Worm (Caenorhabditis elegans) whole organism, L3 larva: ENCODE data around the gene C35A5.5.

Experiments
- R02D3.7 ChIP-seq: fragments of 150-350 bp; optimal IDR thresholded peaks from 2 replicates; lab custom pipeline; 2014; ENCODE audit warnings: missing biosample characterization, missing genetic modification characterization
- ZK546.5 ChIP-seq: sonication (generic microtip); optimal IDR thresholded peaks from 2 replicates; lab custom pipeline; 2017; ENCODE audit warnings: missing biosample characterization, missing genetic modification characterization
- aly-2 ChIP-seq: fragments of 150-350 bp; optimal IDR thresholded peaks from 2 replicates; lab custom pipeline; 2014; ENCODE audit warnings: missing biosample characterization, missing genetic modification characterization
- ama-1 ChIP-seq: fragments of 150-350 bp; optimal IDR thresholded peaks from 2 replicates; lab custom pipeline; 2018
- ceh-16 ChIP-seq: sonication (generic microtip); optimal IDR thresholded peaks from 2 replicates; lab custom pipeline; 2017; ENCODE audit warnings: missing biosample characterization, missing genetic modification characterization
- ceh-28 ChIP-seq: fragments of 150-350 bp; optimal IDR thresholded peaks from 2 replicates; lab custom pipeline; 2014; ENCODE audit warnings: missing biosample characterization, missing genetic modification reagents, missing genetic modification characterization
- ceh-82 ChIP-seq: fragments of 150-350 bp; optimal IDR thresholded peaks from 2 replicates; lab custom pipeline; 2014; ENCODE audit warnings: missing biosample characterization, missing genetic modification characterization
- ceh-9 ChIP-seq: sonication (generic microtip); optimal IDR thresholded peaks from 2 replicates; lab custom pipeline; 2018; ENCODE audit warnings: missing biosample characterization, missing genetic modification characterization
- elt-1 ChIP-seq: fragments of 150-350 bp; optimal IDR thresholded peaks from 2 replicates; lab custom pipeline; 2014; ENCODE audit warnings: missing biosample characterization, missing genetic modification characterization
- elt-2 ChIP-seq: sonication (generic microtip); optimal IDR thresholded peaks from 2 replicates; lab custom pipeline; 2016; ENCODE audit warnings: missing genetic modification reagents, mild to moderate bottlenecking, missing genetic modification characterization, missing compliant biosample characterization
- elt-3 ChIP-seq, 3 experiments: fragments of 150-350 bp in 1 of 3; sonication (generic microtip) in 2 of 3; optimal IDR thresholded peaks; 2 replicates in 2 of 3; 4 replicates in 1 of 3; lab custom pipeline; 2014 to 2017; ENCODE audit warnings: missing biosample characterization in 3 of 3, missing genetic modification characterization in 3 of 3
- fkh-2 ChIP-seq: fragments of 150-350 bp; optimal IDR thresholded peaks from 2 replicates; lab custom pipeline; 2014; ENCODE audit warnings: missing biosample characterization, missing genetic modification reagents, missing genetic modification characterization
- hmg-11 ChIP-seq: sonication (generic microtip); optimal IDR thresholded peaks from 2 replicates; lab custom pipeline; 2016; ENCODE audit warnings: missing genetic modification characterization, missing compliant biosample characterization
- jun-1 ChIP-seq: fragments of 150-350 bp; optimal IDR thresholded peaks from 2 replicates; lab custom pipeline; 2014; ENCODE audit warnings: missing biosample characterization, missing genetic modification reagents, missing genetic modification characterization
- lin-15B ChIP-seq: fragments of 150-350 bp; optimal IDR thresholded peaks from 2 replicates; lab custom pipeline; 2014; ENCODE audit warnings: missing biosample characterization, missing genetic modification characterization
- lin-39 ChIP-seq: fragments of 150-350 bp; optimal IDR thresholded peaks from 2 replicates; lab custom pipeline; 2018; ENCODE audit warnings: missing biosample characterization, missing genetic modification reagents, missing genetic modification characterization
- lsy-12 ChIP-seq: sonication (generic microtip); optimal IDR thresholded peaks from 2 replicates; lab custom pipeline; 2016; ENCODE audit warnings: mild to moderate bottlenecking, missing genetic modification characterization, missing compliant biosample characterization
- nfya-1 ChIP-seq: sonication (generic microtip); optimal IDR thresholded peaks from 2 replicates; lab custom pipeline; 2017; ENCODE audit warnings: missing genetic modification characterization, mild to moderate bottlenecking, missing compliant biosample characterization, antibody characterized with exemption, moderate library complexity; ENCODE audit not compliant: insufficient read depth
- nhr-11 ChIP-seq: fragments of 150-350 bp; optimal IDR thresholded peaks from 2 replicates; lab custom pipeline; 2014; ENCODE audit warnings: missing biosample characterization, missing genetic modification characterization
- nhr-23 ChIP-seq: fragments of 150-350 bp; optimal IDR thresholded peaks from 2 replicates; lab custom pipeline; 2014; ENCODE audit warnings: missing biosample characterization, missing genetic modification reagents, missing genetic modification characterization
- nhr-237 ChIP-seq: fragments of 150-350 bp; optimal IDR thresholded peaks from 2 replicates; lab custom pipeline; 2014; ENCODE audit warnings: missing biosample characterization, missing genetic modification characterization
- nhr-28 ChIP-seq: fragments of 150-350 bp; optimal IDR thresholded peaks from 2 replicates; lab custom pipeline; 2014; ENCODE audit warnings: missing biosample characterization, missing genetic modification characterization
- nhr-43 ChIP-seq: sonication (generic microtip); optimal IDR thresholded peaks from 2 replicates; lab custom pipeline; 2016; ENCODE audit warnings: mild to moderate bottlenecking, missing genetic modification characterization, missing compliant biosample characterization; ENCODE audit not compliant: poor library complexity, severe bottlenecking
- nhr-77 ChIP-seq: fragments of 150-350 bp; optimal IDR thresholded peaks from 2 replicates; lab custom pipeline; 2014; ENCODE audit warnings: missing biosample characterization, missing genetic modification characterization
- pha-4 ChIP-seq: fragments of 150-350 bp; optimal IDR thresholded peaks from 2 replicates; lab custom pipeline; 2014; ENCODE audit warnings: missing biosample characterization, missing genetic modification reagents, missing genetic modification characterization
- pqm-1 ChIP-seq: fragments of 150-350 bp; optimal IDR thresholded peaks from 2 replicates; lab custom pipeline; 2017; ENCODE audit warnings: missing biosample characterization, missing genetic modification characterization, inconsistent platforms
- skn-1 ChIP-seq: fragments of 150-350 bp; optimal IDR thresholded peaks from 2 replicates; lab custom pipeline; 2014; ENCODE audit warnings: missing biosample characterization, missing genetic modification characterization
- snpc-4 ChIP-seq: fragments of 150-350 bp; optimal IDR thresholded peaks from 2 replicates; lab custom pipeline; 2014; ENCODE audit warnings: missing biosample characterization, missing genetic modification characterization
- unc-39 ChIP-seq: sonication (generic microtip); optimal IDR thresholded peaks from 4 replicates; lab custom pipeline; 2017; ENCODE audit warnings: missing biosample characterization, missing genetic modification characterization
- unc-62 ChIP-seq: fragments of 150-350 bp; sonication (generic microtip); optimal IDR thresholded peaks from 4 replicates; lab custom pipeline; 2014; ENCODE audit warnings: missing biosample characterization, missing genetic modification reagents, missing genetic modification characterization
- zag-1 ChIP-seq: fragments of 150-350 bp; optimal IDR thresholded peaks from 2 replicates; lab custom pipeline; 2014; ENCODE audit warnings: missing biosample characterization, missing genetic modification characterization
- ztf-11 ChIP-seq: fragments of 150-350 bp; optimal IDR thresholded peaks from 2 replicates; lab custom pipeline; 2014; ENCODE audit warnings: missing biosample characterization, missing genetic modification characterization
- ztf-4 ChIP-seq: fragments of 150-350 bp; optimal IDR thresholded peaks from 2 replicates; lab custom pipeline; 2014; ENCODE audit warnings: missing biosample characterization, missing genetic modification characterization

C35A5.5 gene

ce11 chrV:10466607-10467092, 39.0 kb upstream of the C35A5.5 start (continued):
- TF ChIP-seq nhr-11 (peak; percentile 92), nhr-28 (tag; lab: Kevin White, UChicago) (no peak), ama-1 (lab: Kevin White, UChicago) (peak; percentile 82), ceh-82 (tag; lab: Kevin White, UChicago) (peak; percentile 53), ZK546.5 (tag; lab: Kevin White, UChicago) (no peak), zag-1 (tag; lab: Kevin White, UChicago) (peak; percentile 58), lin-39 (tag; lab: Kevin White, UChicago) (peak; percentile 94), hmg-11 (tag; lab: Kevin White, UChicago) (peak; percentile 87), nhr-43 (tag; lab: Kevin White, UChicago) (peak; percentile 93), jun-1 (peak; percentile 94), unc-62 (peak; percentile 86), nhr-77 (tag; lab: Kevin White, UChicago) (no peak), pqm-1 (tag; lab: Kevin White, UChicago) (peak; percentile 96)

- TF ChIP-seq ama-1 (lab: Kevin White, UChicago) (no peak), nfya-1 (tag; lab: Kevin White, UChicago) (peak; percentile 20)
These were observed 38.5 kb upstream of the C35A5.5 start for ce11 chrV:10467104-10467503.

- TF ChIP-seq nhr-11 (no peak), skn-1 (tag; lab: Kevin White, UChicago) (no peak), R02D3.7 (tag; lab: Kevin White, UChicago) (no peak), aly-2 (no peak), pha-4 (tag; lab: Kevin White, UChicago) (no peak), ztf-4 (tag; lab: Kevin White, UChicago) (no peak), lsy-12 (tag; lab: Kevin White, UChicago) (no peak), unc-39 (tag; lab: Kevin White, UChicago) (no peak), ceh-9 (tag; lab: Kevin White, UChicago) (no peak), snpc-4 (tag; lab: Kevin White, UChicago) (no peak)
These were observed 38.0 kb upstream of the C35A5.5 start for ce11 chrV:10467659-10468058.

- TF ChIP-seq elt-2 = peak; percentile 83
- TF ChIP-seq nfya-1 (tag; lab: Kevin White, UChicago) = peak; percentile 31
- no peak for TF ChIP-seq zag-1 (tag; lab: Kevin White, UChicago)
- peak; percentile 84 for TF ChIP-seq ama-1 (lab: Kevin White, UChicago)
- no peak for TF ChIP-seq ceh-16
- peak; percentile 70 for TF ChIP-seq pha-4 (tag; lab: Kevin White, UChicago)
- TF ChIP-seq pqm-1 (tag; lab: Kevin White, UChicago) = peak; percentile 61
These were observed 37.5 kb upstream of the C35A5.5 start, which contains the start of gene egl-9 for ce11 chrV:10468190-10468589. egl-9 (plus strand) TSS chrV:10468517.

- TF ChIP-seq ama-1 (lab: Kevin White, UChicago) = peak; percentile 61
- no peak for TF ChIP-seq fkh-2
These were observed 36.9 kb upstream of the C35A5.5 start for ce11 chrV:10468709-10469108.

ce11 chrV:10469845-10470244, 35.8 kb upstream of the C35A5.5 start:
- TF ChIP-seq nfya-1 (tag; lab: Kevin White, UChicago) (no peak), R02D3.7 (tag; lab: Kevin White, UChicago) (no peak), elt-3 (tag; optimal IDR thresholded peaks at IDR 0.05; lab: Kevin White, UChicago) (no peak), nhr-237 (tag; lab: Kevin White, UChicago) (no peak), lin-15B (no peak), jun-1 (no peak), elt-1 (tag; lab: Kevin White, UChicago) (no peak), pha-4 (tag; lab: Kevin White, UChicago) (no peak), nhr-23 (tag; lab: Kevin White, UChicago) (no peak), ceh-28 (tag; lab: Kevin White, UChicago) (no peak), ZK546.5 (tag; lab: Kevin White, UChicago) (no peak), hmg-11 (tag; lab: Kevin White, UChicago) (no peak), ztf-11 (no peak), lin-39 (tag; lab: Kevin White, UChicago) (no peak)
- TF ChIP-seq, all 47 proteins: peak for 0
